Worm (Caenorhabditis elegans) whole organism, L4 larva: ENCODE results near the gene C13F10.1.

Source experiments
- F37D6.2 ChIP-seq: sonication (generic microtip); optimal IDR thresholded peaks from 2 replicates; lab custom pipeline; 2016; ENCODE audit warnings: mild to moderate bottlenecking, missing genetic modification characterization, missing compliant biosample characterization
- F44E2.7 ChIP-seq: fragments of 200-800 bp; sonication (Bioruptor generic); IDR thresholded peaks from 2 replicates; pipeline ENCODE4 v2.1.2; 2022; ENCODE audit warnings: missing genetic modification characterization, missing compliant biosample characterization
- R02D3.7 ChIP-seq: fragments of 150-350 bp; sonication (generic microtip); optimal IDR thresholded peaks from 3 replicates; lab custom pipeline; 2014; ENCODE audit warnings: missing biosample characterization, missing genetic modification characterization
- T26A8.4 ChIP-seq: fragments of 200-800 bp; sonication (Bioruptor generic); IDR thresholded peaks from 2 replicates; pipeline ENCODE4 v1.3.6; 2022; ENCODE audit warnings: missing genetic modification characterization, missing compliant biosample characterization
- Y48G9A.11 ChIP-seq: fragments of 200-800 bp; sonication (Bioruptor generic); IDR thresholded peaks from 2 replicates; pipeline ENCODE4 v1.3.6; 2022; ENCODE audit warnings: missing genetic modification reagents, missing genetic modification characterization, missing compliant biosample characterization
- Y75B8A.6 ChIP-seq: fragments of 200-800 bp; sonication (Bioruptor generic); IDR thresholded peaks from 2 replicates; pipeline ENCODE4 v1.3.6; 2022; ENCODE audit warnings: missing genetic modification reagents, missing genetic modification characterization, missing compliant biosample characterization
- ZK337.2 ChIP-seq: fragments of 200-800 bp; sonication (Bioruptor generic); IDR thresholded peaks from 2 replicates; pipeline ENCODE4 v1.3.6; 2022; ENCODE audit warnings: missing genetic modification reagents, missing genetic modification characterization, missing compliant biosample characterization
- aha-1 ChIP-seq: fragments of 150-350 bp; peaks from one replicate; lab custom pipeline; 2014; ENCODE audit warnings: missing biosample characterization, missing genetic modification characterization
- ama-1 ChIP-seq: fragments of 150-350 bp; optimal IDR thresholded peaks from 2 replicates; lab custom pipeline; 2014; ENCODE audit warnings: inconsistent platforms, mixed read lengths
- arid-1 ChIP-seq: fragments of 200-800 bp; sonication (Bioruptor generic); conservative IDR thresholded peaks from 2 replicates; pipeline ENCODE4 v1.3.6; 2022; ENCODE audit warnings: missing genetic modification reagents, missing genetic modification characterization, missing compliant biosample characterization
- attf-4 ChIP-seq: sonication (generic microtip); optimal IDR thresholded peaks from 3 replicates; lab custom pipeline; 2017; ENCODE audit warnings: missing biosample characterization, missing genetic modification characterization
- ceh-62 ChIP-seq: sonication (generic microtip); optimal IDR thresholded peaks from 2 replicates; lab custom pipeline; 2017; ENCODE audit warnings: missing biosample characterization, missing genetic modification characterization
- ceh-82 ChIP-seq: sonication (generic microtip); optimal IDR thresholded peaks from 2 replicates; lab custom pipeline; 2017; ENCODE audit warnings: missing biosample characterization, missing genetic modification characterization
- ces-1 ChIP-seq: fragments of 150-350 bp; sonication (generic microtip); optimal IDR thresholded peaks from 4 replicates; lab custom pipeline; 2014; ENCODE audit warnings: missing biosample characterization, missing genetic modification reagents, missing genetic modification characterization
- daf-19 ChIP-seq: fragments of 200-800 bp; sonication (Bioruptor generic); conservative IDR thresholded peaks from 2 replicates; pipeline ENCODE4 v1.3.6; 2022; ENCODE audit warnings: missing genetic modification characterization, missing compliant biosample characterization
- dpl-1 ChIP-seq: fragments of 150-350 bp; optimal IDR thresholded peaks from 2 replicates; lab custom pipeline; 2014; ENCODE audit warnings: missing biosample characterization, missing genetic modification reagents, missing genetic modification characterization
- duxl-1 ChIP-seq: sonication (generic microtip); optimal IDR thresholded peaks from 2 replicates; lab custom pipeline; 2016; ENCODE audit warnings: mild to moderate bottlenecking, missing genetic modification characterization, moderate library complexity, missing compliant biosample characterization; ENCODE audit not compliant: poor library complexity
- dve-1 ChIP-seq: sonication (generic microtip); optimal IDR thresholded peaks from 2 replicates; lab custom pipeline; 2017; ENCODE audit warnings: antibody characterized with exemption, mild to moderate bottlenecking, missing genetic modification characterization, missing compliant biosample characterization; ENCODE audit not compliant: insufficient read depth
- egl-27 ChIP-seq: sonication (generic microtip); optimal IDR thresholded peaks from 3 replicates; lab custom pipeline; 2017; ENCODE audit warnings: missing biosample characterization, missing genetic modification reagents, missing genetic modification characterization
- fkh-10 ChIP-seq: fragments of 150-350 bp; optimal IDR thresholded peaks from 2 replicates; lab custom pipeline; 2014; ENCODE audit warnings: missing biosample characterization, missing genetic modification reagents, missing genetic modification characterization
- fos-1 ChIP-seq: fragments of 150-350 bp; optimal IDR thresholded peaks from 2 replicates; lab custom pipeline; 2014; ENCODE audit warnings: missing biosample characterization, missing genetic modification characterization
- hif-1 ChIP-seq, 2 experiments: sonication (generic microtip); optimal IDR thresholded peaks; 2 replicates each; lab custom pipeline; 2016 to 2017; ENCODE audit warnings: missing compliant biosample characterization in 2 of 2, missing genetic modification characterization in 2 of 2, missing genetic modification reagents in 2 of 2, missing genotype in 2 of 2, mild to moderate bottlenecking in 1 of 2
- hlh-30 ChIP-seq: sonication (generic microtip); optimal IDR thresholded peaks from 2 replicates; lab custom pipeline; 2017; ENCODE audit warnings: antibody characterized with exemption, mild to moderate bottlenecking, missing genetic modification characterization, missing compliant biosample characterization; ENCODE audit not compliant: insufficient read depth
- hmg-1.1 ChIP-seq: fragments of 200-800 bp; sonication (Bioruptor generic); IDR thresholded peaks from 2 replicates; pipeline ENCODE4 v1.3.6; 2022; ENCODE audit warnings: missing genetic modification reagents, missing genetic modification characterization, missing compliant biosample characterization
- lin-15B ChIP-seq: fragments of 150-350 bp; sonication (generic microtip); optimal IDR thresholded peaks from 3 replicates; lab custom pipeline; 2014; ENCODE audit warnings: missing biosample characterization, missing genetic modification characterization
- lin-39 ChIP-seq: fragments of 150-350 bp; optimal IDR thresholded peaks from 2 replicates; lab custom pipeline; 2014; ENCODE audit warnings: missing biosample characterization, missing genetic modification reagents, missing genetic modification characterization
- mdt-29 ChIP-seq: fragments of 200-800 bp; sonication (Bioruptor generic); IDR thresholded peaks from 2 replicates; pipeline ENCODE4 v1.3.6; 2022; ENCODE audit warnings: missing genetic modification reagents, missing genetic modification characterization, missing compliant biosample characterization
- mes-2 ChIP-seq: sonication (generic microtip); optimal IDR thresholded peaks from 2 replicates; lab custom pipeline; 2016; ENCODE audit warnings: missing genotype, mild to moderate bottlenecking, missing genetic modification characterization, missing compliant biosample characterization; ENCODE audit not compliant: poor library complexity, severe bottlenecking
- mxl-3 ChIP-seq: fragments of 200-800 bp; sonication (Bioruptor generic); optimal IDR thresholded peaks from 2 replicates; lab custom pipeline; 2018; ENCODE audit warnings: mild to moderate bottlenecking, missing genetic modification characterization, missing compliant biosample characterization
- nhr-25 ChIP-seq: sonication (generic microtip); optimal IDR thresholded peaks from 2 replicates; lab custom pipeline; 2017; ENCODE audit warnings: missing genetic modification characterization, mild to moderate bottlenecking, missing compliant biosample characterization, antibody characterized with exemption, moderate library complexity, borderline replicate concordance; ENCODE audit not compliant: insufficient read depth
- nhr-28 ChIP-seq: fragments of 150-350 bp; optimal IDR thresholded peaks from 2 replicates; lab custom pipeline; 2014; ENCODE audit warnings: missing biosample characterization, missing genetic modification characterization
- nhr-41 ChIP-seq: fragments of 200-800 bp; sonication (Bioruptor generic); IDR thresholded peaks from 2 replicates; pipeline ENCODE4 v1.3.6; 2022; ENCODE audit warnings: missing genetic modification reagents, missing genetic modification characterization, missing compliant biosample characterization
- nhr-77 ChIP-seq: fragments of 150-350 bp; optimal IDR thresholded peaks from 2 replicates; lab custom pipeline; 2014; ENCODE audit warnings: missing biosample characterization, missing genetic modification characterization
- saeg-2 ChIP-seq: fragments of 200-800 bp; sonication (Bioruptor generic); IDR thresholded peaks from 2 replicates; pipeline ENCODE4 v1.3.6; 2022; ENCODE audit warnings: missing genetic modification reagents, missing genetic modification characterization, missing compliant biosample characterization
- unc-39 ChIP-seq: sonication (generic microtip); optimal IDR thresholded peaks from 2 replicates; lab custom pipeline; 2017; ENCODE audit warnings: missing biosample characterization, missing genetic modification characterization
- unc-62 ChIP-seq, 3 experiments: fragments of 150-350 bp in 1 of 3; sonication (generic microtip); optimal IDR thresholded peaks in 2 of 3; peaks in 1 of 3; 1 replicate in 1 of 3; 2 replicates in 2 of 3; lab custom pipeline; 2014 to 2017; ENCODE audit warnings: missing biosample characterization in 3 of 3, missing genetic modification characterization in 3 of 3, missing genetic modification reagents in 3 of 3, missing genotype in 1 of 3
- zag-1 ChIP-seq: fragments of 150-350 bp; optimal IDR thresholded peaks from 2 replicates; lab custom pipeline; 2014; ENCODE audit warnings: missing biosample characterization, missing genetic modification characterization

The C13F10.1 gene

ce11 chrV:7223941-7224340 lies at the start of gene C13F10.1:
TSS of gene C13F10.1 (plus strand) at chrV:7224078.
- TF ChIP-seq mes-2 (tag; lab: Kevin White, UChicago) (peak; percentile 20), unc-62 (GFP tag; optimal IDR thresholded peaks at IDR 0.05 in 1 of 2; lab: Kevin White, UChicago) (peak in 1 of 2 experiments; percentile 54), unc-62 (tag; optimal IDR thresholded peaks at IDR 0.05; lab: Kevin White, UChicago) (no peak), ces-1 (GFP tag; lab: Kevin White, UChicago) (no peak), mdt-29 (no peak), hlh-30 (tag; lab: Kevin White, UChicago) (peak; percentile 4)

ce11 chrV:7175201-7175600 lies 48.7 kb upstream of the C13F10.1 start, which contains the start of gene lgc-39:
TSS of gene lgc-39 (plus strand) at chrV:7175501.
- TF ChIP-seq R02D3.7 (no peak), daf-19 (no peak), egl-27 (tag; lab: Kevin White, UChicago) (no peak), attf-4 (tag; lab: Kevin White, UChicago) (no peak), lin-39 (no peak), arid-1 (GFP tag; lab: Robert Waterston, UW) (no peak), ceh-62 (tag; lab: Kevin White, UChicago) (no peak), fos-1 (no peak), nhr-41 (GFP tag; lab: Robert Waterston, UW) (no peak), nhr-77 (tag; lab: Kevin White, UChicago) (no peak), T26A8.4 (GFP tag; lab: Robert Waterston, UW) (no peak), Y75B8A.6 (GFP tag; lab: Robert Waterston, UW) (no peak), mxl-3 (GFP tag; lab: Kevin White, UChicago) (no peak), dve-1 (tag; lab: Kevin White, UChicago) (no peak), F37D6.2 (no peak), nhr-25 (no peak), fkh-10 (GFP tag; lab: Kevin White, UChicago) (no peak), unc-39 (no peak)

- no peak for TF ChIP-seq F44E2.7 (GFP tag; lab: Robert Waterston, UW)
- no peak for TF ChIP-seq nhr-28 (tag; lab: Kevin White, UChicago)
- TF ChIP-seq mes-2 (tag; lab: Kevin White, UChicago) = peak; percentile 47
- TF ChIP-seq hif-1 (tag; optimal IDR thresholded peaks at IDR 0.05; lab: Kevin White, UChicago) = no peak
- TF ChIP-seq saeg-2 (GFP tag; lab: Robert Waterston, UW) = no peak
- no peak for TF ChIP-seq ZK337.2 (GFP tag; lab: Robert Waterston, UW)
- TF ChIP-seq ces-1 (GFP tag; lab: Kevin White, UChicago) = no peak
- no peak for TF ChIP-seq lin-39
- no peak for TF ChIP-seq ceh-82 (tag; lab: Kevin White, UChicago)
- TF ChIP-seq arid-1 (GFP tag; lab: Robert Waterston, UW) = no peak
- TF ChIP-seq attf-4 (tag; lab: Kevin White, UChicago) = no peak
- TF ChIP-seq T26A8.4 (GFP tag; lab: Robert Waterston, UW) = no peak
- TF ChIP-seq aha-1 (tag; lab: Kevin White, UChicago) = peak; percentile 72
- no peak for TF ChIP-seq duxl-1
- TF ChIP-seq lin-15B (tag; lab: Kevin White, UChicago) = no peak
- TF ChIP-seq dpl-1 (GFP tag; lab: Kevin White, UChicago) = peak; percentile 1
- TF ChIP-seq Y48G9A.11 (GFP tag; lab: Robert Waterston, UW) = no peak
- TF ChIP-seq ama-1 (lab: Kevin White, UChicago) = no peak
Observed at ce11 chrV:7178843-7179242, 45.0 kb upstream of the C13F10.1 start, which contains the start of gene cpsf-2. TSS of gene cpsf-2 (plus strand) at chrV:7179172.

DNA sequence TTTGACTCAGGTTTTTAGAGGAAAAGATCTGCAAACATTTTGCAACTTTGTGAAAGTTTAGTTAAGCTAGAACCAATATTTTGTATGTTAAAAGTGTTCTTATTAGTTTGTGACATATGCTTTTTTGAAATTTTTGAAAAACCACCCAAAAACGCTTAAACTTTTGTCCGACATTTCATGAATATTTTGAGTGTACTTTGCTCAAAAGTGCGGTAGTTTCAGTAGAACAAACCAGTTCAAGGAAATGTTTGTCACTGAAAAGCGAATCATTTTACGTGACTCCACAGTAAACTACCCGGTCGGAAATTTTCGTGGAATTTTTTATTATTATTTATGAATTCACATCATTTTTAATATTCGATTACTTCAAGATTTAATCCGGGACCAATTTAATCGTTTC lies 39.3 kb upstream of the C13F10.1 start, which contains the start of gene pitr-5:
Gene pitr-5 (plus strand): TSS at position 301 of the 400 bp plus-strand sequence.
- TF ChIP-seq zag-1 (tag; lab: Kevin White, UChicago) = no peak
- no peak for TF ChIP-seq hmg-1.1 (GFP tag; lab: Robert Waterston, UW)
